Fruit fly (Drosophila melanogaster): Measurements from ENCODE around the gene kni.

kni gene

DNA sequence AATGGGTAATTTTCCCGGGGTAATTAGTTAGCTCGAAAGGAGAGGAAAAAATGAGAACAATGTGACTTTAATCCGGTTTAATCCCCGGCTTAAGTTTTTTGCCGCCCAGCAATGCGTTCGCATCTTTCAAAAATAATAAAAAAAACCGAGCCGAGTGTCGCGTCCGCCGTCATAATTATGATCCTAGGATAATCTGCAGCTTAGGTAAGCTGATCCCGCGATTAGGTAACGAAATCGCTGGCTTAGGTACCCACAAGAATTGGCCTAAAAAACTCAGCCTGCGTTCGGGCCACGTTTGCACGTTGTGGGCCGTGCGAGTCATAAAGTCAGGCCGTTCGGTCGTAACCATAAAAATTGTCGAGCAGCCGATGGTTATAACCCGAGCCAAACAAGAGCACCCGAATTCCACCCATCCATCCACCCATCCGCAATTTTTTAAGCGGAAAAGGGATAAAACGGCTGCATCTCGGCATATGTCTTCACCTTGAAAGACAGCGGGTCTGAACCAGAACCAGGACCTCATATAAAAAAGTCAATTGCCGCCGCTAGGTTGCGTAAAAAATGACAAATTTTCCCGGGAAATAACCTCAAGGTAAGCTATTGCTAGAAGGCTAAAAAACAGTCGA is 2.1 kb upstream of the kni start:
- no peak for TF ChIP-seq CTCF (optimal IDR thresholded peaks at IDR 0.05)
- TF ChIP-seq CG8478 (optimal IDR thresholded peaks at IDR 0.05) = no peak

DNA sequence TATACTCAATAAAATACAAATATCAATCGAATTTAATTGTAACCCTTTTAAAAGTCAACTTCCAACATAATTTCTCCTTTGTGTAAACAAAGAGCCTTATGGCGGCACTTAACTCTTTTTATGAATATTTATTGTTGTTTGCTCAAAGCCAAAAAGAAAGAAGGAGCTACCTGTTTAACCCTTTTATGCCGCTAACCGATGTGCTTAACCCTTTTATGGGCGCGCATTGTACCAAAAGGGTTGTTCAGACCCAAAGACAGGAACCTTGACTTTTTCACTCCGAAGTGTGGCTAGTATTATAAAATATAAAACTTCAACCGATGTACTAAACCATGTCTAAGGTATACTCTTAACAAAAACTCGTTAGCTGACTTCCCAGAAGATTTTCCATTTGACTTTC is 1.3 kb upstream of the kni start:
- no peak for TF ChIP-seq CTCF (optimal IDR thresholded peaks at IDR 0.05)
- TF ChIP-seq CG8478 (optimal IDR thresholded peaks at IDR 0.05) = no peak

DNA sequence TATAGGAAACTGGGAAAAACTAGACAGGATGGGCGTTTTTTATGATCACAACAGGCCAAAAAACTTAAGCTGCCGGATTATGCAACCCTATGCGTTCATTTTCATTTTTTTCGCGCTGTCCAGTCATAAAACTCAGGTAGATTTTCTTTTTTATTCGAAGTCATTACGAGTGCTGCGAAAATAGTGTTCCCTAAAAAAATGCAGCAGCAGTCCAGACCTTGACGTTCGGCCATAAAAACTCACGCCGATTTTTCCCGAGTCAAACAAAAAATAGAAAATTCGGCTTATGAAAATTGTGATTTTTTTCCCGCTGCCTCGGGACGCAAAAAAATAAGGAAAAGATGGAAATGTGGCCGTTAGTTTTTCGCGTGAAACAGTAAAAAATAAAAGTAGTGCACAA is 594 bp downstream of the kni start:
- TF ChIP-seq CTCF (optimal IDR thresholded peaks at IDR 0.05) = no peak
- no peak for TF ChIP-seq CG8478 (optimal IDR thresholded peaks at IDR 0.05)

DNA sequence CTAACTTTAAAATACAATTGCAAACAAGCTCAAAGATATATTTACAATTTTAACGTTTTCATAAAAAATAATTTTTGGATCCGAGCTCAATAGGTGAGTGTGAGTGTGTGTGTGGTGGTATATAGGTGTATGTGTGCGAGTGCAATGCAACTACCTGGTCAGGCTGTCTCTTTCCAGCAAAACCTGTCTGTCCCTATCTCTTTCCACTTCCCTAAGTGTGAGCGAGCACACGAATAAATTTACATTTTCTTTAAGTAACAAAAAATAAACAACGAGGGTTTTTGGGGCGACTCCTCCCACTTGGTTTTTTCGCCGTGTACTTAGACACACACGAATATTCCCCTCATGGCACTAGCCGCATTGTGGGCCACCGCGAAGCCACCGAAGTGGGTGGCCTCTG is 2.7 kb downstream of the kni start:
- peak in 1 of 2 experiments; percentile 17 for TF ChIP-seq CTCF (optimal IDR thresholded peaks at IDR 0.05)
- TF ChIP-seq CG8478 (optimal IDR thresholded peaks at IDR 0.05) = no peak

DNA sequence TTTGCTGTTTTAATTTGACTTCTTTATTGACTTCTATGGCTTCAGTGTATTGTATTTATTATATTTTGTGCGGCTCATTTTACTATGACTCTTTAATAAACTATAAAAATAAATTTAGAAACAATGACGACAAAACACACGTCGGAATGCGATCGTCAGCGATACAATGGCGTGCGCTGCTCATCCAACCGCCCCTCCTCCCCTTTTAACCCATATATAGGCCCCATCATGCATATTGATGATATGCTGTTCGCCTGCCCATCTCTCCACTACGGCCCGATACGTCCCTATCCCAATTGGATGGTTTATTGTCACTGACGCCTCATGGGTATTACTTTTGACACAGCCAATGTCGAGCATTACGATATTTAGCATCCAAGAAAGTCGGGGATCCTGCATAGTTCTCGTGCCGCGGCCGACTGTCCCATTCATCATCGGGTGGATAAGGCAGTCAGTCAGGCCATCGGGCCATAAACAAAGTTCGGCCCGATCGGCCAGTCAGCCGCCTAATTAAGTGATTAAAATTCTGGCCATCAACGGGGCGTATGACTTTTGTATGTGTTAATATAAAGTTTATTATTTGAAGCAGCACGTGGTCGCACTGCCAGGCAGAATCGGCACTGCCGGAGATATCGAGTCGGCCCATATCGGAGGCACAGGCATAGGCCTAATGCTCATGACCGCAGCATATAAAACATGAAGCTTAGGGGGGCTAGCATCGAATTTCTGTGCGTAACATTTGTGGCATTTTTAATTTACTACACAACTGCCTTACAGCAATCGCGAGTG is 4.1 kb downstream of the kni start:
- TF ChIP-seq CG8478 (optimal IDR thresholded peaks at IDR 0.05) = no peak

DNA sequence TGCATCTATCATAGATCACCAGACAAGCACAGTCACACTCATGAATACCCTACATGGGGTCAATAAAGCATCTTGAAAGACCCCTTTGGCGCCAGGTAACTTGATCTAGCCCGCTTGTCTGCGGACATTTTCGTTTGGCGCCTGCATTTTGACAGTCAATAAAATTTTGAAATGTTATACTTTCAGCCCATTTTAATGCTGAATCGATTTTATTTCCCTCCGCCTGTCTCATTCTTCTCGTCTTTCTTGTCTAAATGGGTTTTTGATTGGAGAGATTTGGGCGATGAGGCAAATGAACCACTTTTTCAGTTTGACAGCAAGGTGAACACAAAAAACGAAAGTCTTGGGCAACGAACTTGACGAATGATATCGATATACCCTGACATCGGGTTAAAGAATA is 5.1 kb downstream of the kni start:
- no peak for TF ChIP-seq CTCF (optimal IDR thresholded peaks at IDR 0.05)
- TF ChIP-seq CG8478 (optimal IDR thresholded peaks at IDR 0.05) = no peak

DNA sequence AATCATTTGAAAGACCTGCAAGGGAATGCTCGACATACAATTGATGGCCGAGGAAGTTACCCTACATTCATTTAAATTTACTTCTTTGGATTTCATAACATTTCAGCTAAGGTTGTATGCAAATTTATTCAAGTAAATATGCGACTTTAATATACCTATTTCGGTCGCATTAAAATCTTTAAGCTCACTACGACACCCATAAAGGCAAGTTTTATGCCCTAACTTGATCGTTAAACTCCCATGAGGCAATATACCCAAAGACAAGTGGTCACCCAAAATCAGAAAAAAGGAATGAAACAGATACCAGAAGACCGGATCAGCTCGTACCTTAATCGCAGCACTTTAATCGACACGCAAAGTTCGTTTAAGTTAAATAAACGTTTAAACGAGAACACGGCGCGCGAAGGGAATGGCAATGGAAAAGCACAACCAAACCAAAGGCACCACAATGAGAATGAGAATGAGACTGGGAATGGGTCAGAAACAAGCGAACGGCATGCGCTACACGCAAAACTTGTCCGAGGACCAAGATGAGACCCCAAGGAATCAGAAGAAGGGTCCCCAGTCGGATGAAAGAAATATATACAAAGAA is 6.9 kb downstream of the kni start:
- no peak for TF ChIP-seq CTCF (optimal IDR thresholded peaks at IDR 0.05)
- TF ChIP-seq CG8478 (optimal IDR thresholded peaks at IDR 0.05) = no peak

DNA sequence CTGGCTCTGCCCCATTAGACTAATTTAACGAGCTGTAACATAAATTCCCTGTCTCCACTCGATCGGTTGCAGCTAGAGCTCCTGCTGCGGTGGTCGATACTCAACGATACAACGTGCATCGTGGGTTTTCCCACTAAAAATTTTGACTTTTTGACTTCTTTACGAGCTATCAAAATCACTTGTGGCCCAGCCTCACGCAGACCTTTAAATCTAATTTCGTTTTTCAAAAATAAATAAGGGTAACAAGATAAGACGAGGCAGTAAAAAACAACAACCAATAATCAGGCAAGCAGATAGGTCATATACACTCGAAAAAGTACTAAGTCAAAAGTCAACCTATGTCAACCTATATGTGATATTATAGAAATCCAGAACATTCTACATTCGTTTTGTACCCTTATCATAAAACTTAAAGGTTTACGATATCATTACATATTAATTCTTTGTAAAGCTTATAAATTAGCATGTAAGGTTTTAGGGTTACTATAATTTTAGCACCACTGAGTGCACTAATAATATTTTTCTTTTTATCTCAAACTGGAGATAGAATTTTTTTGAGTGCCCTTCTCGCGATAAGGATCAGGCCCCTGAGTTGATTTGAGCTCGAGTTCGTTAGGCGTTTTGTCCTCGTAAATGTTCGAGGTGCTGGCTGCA is 7.9 kb downstream of the kni start:
- no peak for TF ChIP-seq CG8478 (optimal IDR thresholded peaks at IDR 0.05)
- no peak for TF ChIP-seq CTCF (optimal IDR thresholded peaks at IDR 0.05)

DNA sequence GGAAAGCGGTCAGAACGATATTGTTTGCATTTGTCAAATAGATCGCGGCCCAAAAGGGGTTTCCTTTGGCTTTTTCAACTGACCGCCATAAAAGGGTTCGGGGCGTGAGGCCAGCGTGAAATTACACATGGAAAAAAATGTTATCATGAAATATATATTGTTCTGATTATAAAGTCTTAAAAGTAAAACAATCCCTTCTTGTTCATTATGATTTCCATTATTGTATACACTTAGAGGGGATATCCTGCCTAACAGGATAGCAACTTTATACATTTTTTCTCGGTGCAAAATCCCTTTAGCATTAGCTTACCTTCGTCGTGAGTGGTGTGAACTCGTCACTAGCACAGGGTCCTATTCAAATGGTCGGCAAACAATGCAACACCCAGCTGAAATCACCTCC is 10.1 kb downstream of the kni start:
- no peak for TF ChIP-seq CTCF (optimal IDR thresholded peaks at IDR 0.05)
- TF ChIP-seq CG8478 (optimal IDR thresholded peaks at IDR 0.05) = no peak

DNA sequence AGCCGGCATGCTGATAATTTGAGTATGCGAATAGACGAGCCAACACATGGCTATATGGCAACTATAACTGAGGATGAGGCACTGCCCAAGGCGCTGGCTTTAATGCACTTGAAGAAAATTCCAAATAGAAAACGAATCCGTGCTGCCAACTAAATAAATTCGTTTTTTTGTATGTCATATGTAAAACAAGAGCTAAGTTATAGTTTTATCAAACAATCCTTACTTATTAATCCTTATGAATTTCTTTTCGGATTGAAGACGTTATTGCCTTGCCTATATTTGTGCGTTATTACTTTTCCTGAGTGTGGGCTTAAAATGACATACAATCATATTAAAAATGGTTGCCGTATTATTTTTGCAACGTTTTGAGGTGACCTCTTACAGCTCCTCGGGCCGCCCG is 18.7 kb downstream of the kni start:
- TF ChIP-seq CTCF (optimal IDR thresholded peaks at IDR 0.05) (no peak), CG8478 (optimal IDR thresholded peaks at IDR 0.05) (no peak)

DNA sequence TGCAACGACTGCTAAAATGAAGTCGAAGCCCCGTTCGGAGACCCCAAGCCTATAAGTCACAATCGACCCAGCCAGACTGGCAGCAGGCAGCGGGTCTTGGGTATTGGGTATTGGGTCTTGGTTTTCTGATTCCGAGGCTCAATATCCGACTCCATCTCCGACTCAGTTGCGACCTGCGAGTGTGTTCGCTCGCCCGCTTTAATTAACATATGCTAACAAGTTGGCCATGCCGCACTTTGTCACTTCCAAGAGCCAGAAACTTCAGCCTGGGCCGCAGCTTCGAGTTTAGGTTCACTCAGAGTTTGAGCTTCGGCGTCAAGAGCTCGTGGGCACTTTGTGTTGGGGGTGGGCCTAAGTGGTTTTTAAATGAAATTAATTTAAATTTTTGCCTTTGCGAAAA is 21.3 kb downstream of the kni start:
- TF ChIP-seq CTCF (optimal IDR thresholded peaks at IDR 0.05) = no peak
- no peak for TF ChIP-seq CG8478 (optimal IDR thresholded peaks at IDR 0.05)

DNA sequence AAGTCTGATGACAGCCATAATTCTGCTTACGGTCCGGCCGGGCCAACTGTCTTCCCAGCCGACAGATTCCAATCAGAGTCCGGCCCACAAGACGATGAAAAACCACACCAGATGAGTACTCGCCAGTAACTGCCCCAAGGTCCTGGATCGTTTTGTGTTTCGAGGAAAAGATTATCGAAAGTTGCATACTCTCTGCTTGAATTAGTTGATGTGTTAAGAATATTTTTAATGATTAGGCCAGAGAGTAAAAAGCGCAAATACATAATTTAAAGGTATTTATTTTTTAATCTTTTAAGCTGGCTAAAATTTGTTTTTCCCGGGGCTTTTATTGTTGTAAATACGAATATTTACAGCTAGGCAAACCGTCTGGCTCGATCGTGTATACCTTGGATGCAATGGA is 22.8 kb downstream of the kni start:
- TF ChIP-seq CG8478 (optimal IDR thresholded peaks at IDR 0.05) = no peak

DNA sequence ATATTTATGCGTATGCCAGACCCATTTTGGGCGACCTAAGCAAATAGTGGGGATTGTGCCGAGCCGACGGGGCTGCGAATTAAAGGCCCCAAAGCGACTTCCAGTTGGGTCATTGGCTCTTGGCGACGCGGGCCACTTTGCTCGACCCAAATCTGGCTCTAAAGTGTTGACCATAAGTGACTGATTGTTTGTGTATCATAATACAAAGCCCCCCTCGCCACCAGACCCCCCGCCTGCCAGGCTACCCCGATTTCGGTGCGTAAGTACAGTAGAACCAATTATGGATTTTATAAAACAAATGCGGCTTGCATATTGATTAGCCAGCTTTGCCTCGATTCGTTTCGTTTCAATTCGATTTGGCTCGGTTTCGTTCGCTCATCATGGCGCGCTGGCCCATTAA is 23.5 kb downstream of the kni start:
- TF ChIP-seq CTCF (optimal IDR thresholded peaks at IDR 0.05) (no peak), CG8478 (optimal IDR thresholded peaks at IDR 0.05) (no peak)

DNA sequence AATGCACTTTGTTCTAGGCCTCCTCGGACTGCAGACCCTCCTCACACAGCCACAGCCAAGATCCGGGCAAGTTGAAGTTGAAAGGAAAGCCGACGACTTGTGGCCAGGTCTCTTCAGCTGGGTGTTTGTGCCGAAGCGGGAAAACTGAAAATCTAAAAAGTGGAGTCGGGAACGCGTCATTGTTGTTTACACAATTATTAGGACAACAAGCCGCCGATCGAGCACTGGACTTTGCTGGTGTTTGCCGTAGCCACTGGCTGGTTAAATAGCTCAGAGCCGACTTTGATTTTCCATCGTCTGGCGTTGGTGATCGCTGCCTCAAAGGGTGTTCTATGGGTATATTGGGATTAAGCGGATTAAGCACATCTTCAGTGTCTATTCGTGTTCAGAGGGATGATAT is 27.8 kb downstream of the kni start:
- TF ChIP-seq CG8478 (optimal IDR thresholded peaks at IDR 0.05) = no peak
- TF ChIP-seq CTCF (optimal IDR thresholded peaks at IDR 0.05) = no peak

DNA sequence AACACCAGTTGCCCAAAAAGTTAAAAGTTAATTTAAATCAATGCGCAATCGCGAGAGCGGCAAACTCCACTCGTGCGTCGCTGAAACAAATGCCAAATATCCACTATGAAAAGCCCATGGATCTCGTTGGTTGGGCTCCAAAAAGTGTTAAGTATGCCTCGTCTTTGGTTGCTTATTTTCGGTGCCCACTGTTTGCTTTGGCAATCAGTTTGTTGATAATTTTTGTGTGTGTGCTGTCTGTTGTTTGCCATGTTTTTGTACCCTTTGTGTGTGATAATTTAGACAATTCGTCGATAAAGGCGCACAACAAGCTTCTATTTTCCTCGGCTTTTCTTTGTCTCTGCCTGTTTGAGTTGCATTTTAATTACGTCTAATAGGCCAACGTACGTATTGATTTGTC is 31.2 kb downstream of the kni start:
- TF ChIP-seq CTCF (optimal IDR thresholded peaks at IDR 0.05) (no peak), CG8478 (optimal IDR thresholded peaks at IDR 0.05) (no peak)

All from S2 (cell line).